Worm (Caenorhabditis elegans): ENCODE measurements around the gene ssp-35.

The ssp-35 gene

DNA sequence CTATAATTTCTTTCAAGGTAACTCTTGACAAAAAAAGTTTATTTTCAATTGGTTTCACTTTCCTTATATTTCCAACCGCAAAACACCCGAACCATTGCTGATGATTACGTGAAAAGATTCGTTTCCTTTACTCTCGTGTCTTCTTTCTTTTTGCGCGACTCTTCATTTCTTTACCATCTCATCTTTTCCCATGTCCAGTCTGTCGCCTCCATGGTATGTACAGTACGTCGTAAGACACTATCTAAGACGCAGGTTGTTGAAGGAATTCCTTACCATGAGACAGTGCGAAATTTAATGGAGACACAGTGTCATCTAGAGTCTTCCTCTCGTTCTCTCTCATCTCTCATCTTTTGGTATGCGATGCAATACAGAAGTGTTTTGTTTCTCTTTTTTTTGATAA, 36.5 kb upstream of the ssp-35 start:
- TF ChIP-seq jun-1 (tag; optimal IDR thresholded peaks at IDR 0.05) (peak; percentile 77), lin-15B (tag; optimal IDR thresholded peaks at IDR 0.05) (no peak), snu-23 (GFP tag; optimal IDR thresholded peaks at IDR 0.05) (peak; percentile 76), unc-130 (tag; optimal IDR thresholded peaks at IDR 0.05) (peak; percentile 50), zip-4 (GFP tag; optimal IDR thresholded peaks at IDR 0.05) (no peak), tbx-2 (tag; optimal IDR thresholded peaks at IDR 0.05) (peak; percentile 49), C16A3.4 (tag; optimal IDR thresholded peaks at IDR 0.05) (peak; percentile 76), lir-3 (tag; optimal IDR thresholded peaks at IDR 0.05; ENCODE audit: poor library complexity) (peak; percentile 43), dpl-1 (GFP tag; optimal IDR thresholded peaks at IDR 0.05) (peak; percentile 10 to 57 (median 16)), ama-1 (optimal IDR thresholded peaks at IDR 0.05) (peak; percentile 35), lin-35 (GFP tag; optimal IDR thresholded peaks at IDR 0.05) (peak; percentile 16 to 85), nhr-20 (tag; optimal IDR thresholded peaks at IDR 0.05) (peak; percentile 81), nhr-77 (tag; optimal IDR thresholded peaks at IDR 0.05) (peak; percentile 64), xbp-1 (tag; optimal IDR thresholded peaks at IDR 0.05) (peak; percentile 18), nhr-47 (tag; optimal IDR thresholded peaks at IDR 0.05) (peak; percentile 35), lin-13 (GFP tag; optimal IDR thresholded peaks at IDR 0.05) (peak; percentile 50), mep-1 (tag; optimal IDR thresholded peaks at IDR 0.05) (peak; percentile 73), grh-1 (GFP tag; IDR thresholded peaks at IDR 0.05) (peak; percentile 61; the same call in 1 of the 2 replicates), nhr-19 (GFP tag; conservative IDR thresholded peaks at IDR 0.05) (peak; percentile 63), pqm-1 (tag; optimal IDR thresholded peaks at IDR 0.05) (no peak), elt-3 (tag; optimal IDR thresholded peaks at IDR 0.05) (peak in 3 of 6 experiments; percentile 83 to 92 (median 89)), unc-30 (tag; optimal IDR thresholded peaks at IDR 0.05) (no peak), elt-2 (tag; optimal IDR thresholded peaks at IDR 0.05) (peak; percentile 43), nhr-71 (tag; optimal IDR thresholded peaks at IDR 0.05) (peak; percentile 81), swsn-7 (tag; optimal IDR thresholded peaks at IDR 0.05) (peak; percentile 37), blmp-1 (tag; optimal IDR thresholded peaks at IDR 0.05) (peak; percentile 97), fos-1 (tag; optimal IDR thresholded peaks at IDR 0.05) (peak; percentile 62), skn-1 (tag; optimal IDR thresholded peaks at IDR 0.05) (peak; percentile 60), efl-1 (optimal IDR thresholded peaks at IDR 0.05) (peak; percentile 58 to 72), efl-1 (GFP tag; optimal IDR thresholded peaks at IDR 0.05 in 1 of 2) (peak; percentile 3 to 91), irx-1 (tag; optimal IDR thresholded peaks at IDR 0.05) (peak; percentile 49), mab-9 (GFP tag; IDR thresholded peaks at IDR 0.05) (no peak), nhr-85 (tag) (peak; percentile 96), unc-98 (GFP tag; IDR thresholded peaks at IDR 0.05) (no peak), tlp-1 (tag; optimal IDR thresholded peaks at IDR 0.05) (no peak), vab-15 (tag; optimal IDR thresholded peaks at IDR 0.05) (no peak), lin-14 (GFP tag; optimal IDR thresholded peaks at IDR 0.05) (peak; percentile 84), nhr-90 (tag; optimal IDR thresholded peaks at IDR 0.05; ENCODE audit: poor library complexity) (peak; percentile 77), egl-27 (tag; optimal IDR thresholded peaks at IDR 0.05) (peak; percentile 47 to 54), ceh-82 (tag; optimal IDR thresholded peaks at IDR 0.05) (peak; percentile 5 to 28 (median 19)), lsy-2 (tag; optimal IDR thresholded peaks at IDR 0.05) (peak; percentile 56 to 85), mdl-1 (tag; optimal IDR thresholded peaks at IDR 0.05) (peak in 1 of 2 experiments; percentile 84)

DNA sequence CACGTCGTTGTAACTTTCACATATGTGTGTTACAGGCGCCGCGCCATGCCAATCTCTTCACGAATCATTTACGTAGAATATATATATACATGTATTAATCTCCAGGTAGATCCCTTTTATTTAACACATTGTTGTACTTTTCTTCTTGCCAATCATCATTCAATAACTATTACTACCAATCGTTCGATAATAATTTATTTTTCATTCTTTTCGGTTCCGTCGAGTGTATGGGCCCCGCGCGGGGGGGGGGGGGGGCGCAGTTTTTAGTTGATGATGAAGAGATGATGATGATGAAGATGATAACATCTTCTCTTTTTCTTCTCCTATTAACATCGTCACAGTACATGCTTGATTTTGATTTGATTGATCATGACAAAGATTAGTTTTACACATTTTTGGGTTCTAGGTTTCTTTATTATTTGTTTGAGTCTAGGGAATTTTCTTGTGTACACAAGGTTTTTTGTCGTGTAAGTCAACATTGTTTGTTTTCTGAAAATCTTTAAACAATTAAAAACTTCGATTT, 35.7 kb upstream of the ssp-35 start:
- no peak for TF ChIP-seq nhr-84 (tag; optimal IDR thresholded peaks at IDR 0.05)
- peak in 2 of 6 experiments; percentile 6 to 23 for TF ChIP-seq elt-3 (tag; optimal IDR thresholded peaks at IDR 0.05)
- peak; percentile 15 for TF ChIP-seq nhr-71 (tag; optimal IDR thresholded peaks at IDR 0.05)
- TF ChIP-seq efl-1 (optimal IDR thresholded peaks at IDR 0.05), result no peak
- peak in 1 of 2 experiments; percentile 36 for TF ChIP-seq efl-1 (GFP tag; optimal IDR thresholded peaks at IDR 0.05 in 1 of 2)
- 0 out of 2 replicates have a peak, but pooled peaks have one; percentile 7 for TF ChIP-seq nhr-19 (GFP tag; conservative IDR thresholded peaks at IDR 0.05)
- TF ChIP-seq lin-35 (GFP tag; optimal IDR thresholded peaks at IDR 0.05), result no peak
- TF ChIP-seq sptf-1 (tag; optimal IDR thresholded peaks at IDR 0.05), result no peak
- no peak for TF ChIP-seq ceh-90 (tag; optimal IDR thresholded peaks at IDR 0.05)
- TF ChIP-seq irx-1 (tag; optimal IDR thresholded peaks at IDR 0.05), result no peak
- no peak for TF ChIP-seq unc-86 (tag; optimal IDR thresholded peaks at IDR 0.05)
- no peak for TF ChIP-seq snpc-4 (tag; optimal IDR thresholded peaks at IDR 0.05)
- TF ChIP-seq lin-39 (tag; optimal IDR thresholded peaks at IDR 0.05), result no peak
- TF ChIP-seq fos-1 (tag; optimal IDR thresholded peaks at IDR 0.05), result no peak
- no peak for TF ChIP-seq mef-2 (tag; optimal IDR thresholded peaks at IDR 0.05)
- TF ChIP-seq ztf-4 (tag; optimal IDR thresholded peaks at IDR 0.05), result no peak
- TF ChIP-seq vab-15 (tag; optimal IDR thresholded peaks at IDR 0.05), result no peak
- no peak for TF ChIP-seq lir-3 (tag; optimal IDR thresholded peaks at IDR 0.05; ENCODE audit: poor library complexity)
- no peak for TF ChIP-seq alr-1 (tag; optimal IDR thresholded peaks at IDR 0.05; ENCODE audit: borderline replicate concordance)
- TF ChIP-seq rnt-1 (tag; optimal IDR thresholded peaks at IDR 0.05), result no peak
- TF ChIP-seq nhr-90 (tag; optimal IDR thresholded peaks at IDR 0.05; ENCODE audit: poor library complexity), result no peak

Data from whole organism, L1 larva.